Worm (Caenorhabditis elegans): ENCODE data around the gene F42A9.9.

Gene F42A9.9

DNA sequence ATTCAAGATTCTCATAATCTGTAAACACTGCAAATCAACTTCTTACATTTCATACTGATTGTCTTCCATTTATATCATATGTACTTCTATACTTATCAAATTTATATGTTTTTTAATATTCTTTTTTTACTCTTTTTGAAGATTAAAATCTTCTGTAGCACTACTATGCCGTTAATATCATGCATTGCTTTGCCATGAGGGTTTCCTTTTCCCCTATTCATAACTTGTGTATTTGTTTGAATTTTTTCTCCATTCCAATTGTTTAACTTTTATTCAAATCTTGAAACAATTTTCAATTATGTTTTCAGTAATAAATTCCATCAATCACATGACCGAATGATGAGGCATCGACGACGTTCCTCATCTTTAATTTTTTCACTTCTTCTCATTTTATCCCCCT is 30.0 kb upstream of the F42A9.9 start, which contains the start of gene cdh-5:
cdh-5 (plus strand) TSS at position 301 of the 400 bp plus-strand sequence.
- TF ChIP-seq sem-2 (GFP tag; optimal IDR thresholded peaks at IDR 0.05) (no peak), ceh-39 (tag; optimal IDR thresholded peaks at IDR 0.05) (no peak), unc-39 (tag; optimal IDR thresholded peaks at IDR 0.05) (no peak), unc-62 (GFP tag; optimal IDR thresholded peaks at IDR 0.05) (no peak)

DNA sequence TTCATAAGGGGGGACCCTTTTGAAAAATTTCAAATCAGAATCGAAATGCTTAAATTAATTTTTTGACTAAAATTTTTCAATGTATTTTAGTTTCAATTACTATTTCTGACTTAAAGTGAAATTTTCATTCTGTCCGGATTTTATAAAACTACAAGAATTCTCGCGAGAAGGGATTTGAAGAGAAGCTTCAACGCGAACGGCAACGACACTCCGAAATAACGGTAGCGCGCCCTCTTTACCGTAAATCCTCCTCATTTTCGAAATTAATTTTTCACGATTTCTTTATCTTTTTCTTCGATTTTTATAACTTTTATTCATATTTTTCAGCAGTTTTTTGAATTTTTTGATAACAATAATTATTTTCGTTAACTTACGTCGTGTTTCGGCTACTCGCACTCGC is 27.1 kb upstream of the F42A9.9 start:
- TF ChIP-seq mab-5 (tag; optimal IDR thresholded peaks at IDR 0.05) (no peak), blmp-1 (tag; optimal IDR thresholded peaks at IDR 0.05) (no peak), nhr-2 (tag; optimal IDR thresholded peaks at IDR 0.05) (no peak), ces-1 (GFP tag; optimal IDR thresholded peaks at IDR 0.05) (no peak), nhr-28 (tag; optimal IDR thresholded peaks at IDR 0.05) (no peak), cnd-1 (tag; optimal IDR thresholded peaks at IDR 0.05) (no peak), elt-1 (tag; optimal IDR thresholded peaks at IDR 0.05; ENCODE audit: borderline replicate concordance, insufficient read depth) (no peak), mep-1 (tag; optimal IDR thresholded peaks at IDR 0.05) (no peak), zip-8 (tag; optimal IDR thresholded peaks at IDR 0.05) (no peak), ztf-11 (tag; optimal IDR thresholded peaks at IDR 0.05) (no peak), hlh-1 (tag; optimal IDR thresholded peaks at IDR 0.05) (no peak), flh-1 (GFP tag; optimal IDR thresholded peaks at IDR 0.05) (no peak), nhr-76 (tag; optimal IDR thresholded peaks at IDR 0.05) (no peak), unc-62 (GFP tag; optimal IDR thresholded peaks at IDR 0.05) (no peak), sptf-1 (tag; optimal IDR thresholded peaks at IDR 0.05) (no peak)

DNA sequence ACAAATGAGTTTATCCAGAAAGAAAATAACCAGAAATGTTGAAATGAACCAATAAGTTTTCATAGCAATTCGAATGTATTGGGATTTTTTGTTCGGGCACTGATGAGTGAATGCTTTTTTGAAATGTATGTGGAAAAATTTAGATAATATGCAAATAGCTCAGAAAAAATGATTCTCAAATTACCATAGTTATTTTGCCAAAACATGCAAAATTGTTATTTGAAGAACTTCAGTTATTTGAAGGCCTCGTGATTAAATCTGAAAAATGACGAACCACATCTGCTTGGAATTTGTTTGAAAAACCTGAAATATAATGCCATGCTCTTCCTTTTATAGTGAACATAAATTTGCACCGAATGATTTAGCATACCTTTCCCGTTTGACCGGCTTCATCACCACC is 19.5 kb upstream of the F42A9.9 start, which contains the start of gene C49C8.6:
C49C8.6 (minus strand) TSS at position 101 of the 400 bp plus-strand sequence.
- TF ChIP-seq ces-1 (GFP tag; optimal IDR thresholded peaks at IDR 0.05) (no peak), ztf-11 (tag; optimal IDR thresholded peaks at IDR 0.05) (no peak), unc-39 (tag; optimal IDR thresholded peaks at IDR 0.05) (no peak), mep-1 (tag; optimal IDR thresholded peaks at IDR 0.05) (no peak), pha-4 (tag; optimal IDR thresholded peaks at IDR 0.05) (no peak), cnd-1 (tag; optimal IDR thresholded peaks at IDR 0.05) (no peak), zip-8 (tag; optimal IDR thresholded peaks at IDR 0.05) (no peak), blmp-1 (tag; optimal IDR thresholded peaks at IDR 0.05) (no peak), nhr-12 (tag; optimal IDR thresholded peaks at IDR 0.05) (no peak), nhr-2 (tag; optimal IDR thresholded peaks at IDR 0.05) (no peak), nhr-76 (tag; optimal IDR thresholded peaks at IDR 0.05) (no peak), lin-13 (tag; optimal IDR thresholded peaks at IDR 0.05) (no peak)

DNA sequence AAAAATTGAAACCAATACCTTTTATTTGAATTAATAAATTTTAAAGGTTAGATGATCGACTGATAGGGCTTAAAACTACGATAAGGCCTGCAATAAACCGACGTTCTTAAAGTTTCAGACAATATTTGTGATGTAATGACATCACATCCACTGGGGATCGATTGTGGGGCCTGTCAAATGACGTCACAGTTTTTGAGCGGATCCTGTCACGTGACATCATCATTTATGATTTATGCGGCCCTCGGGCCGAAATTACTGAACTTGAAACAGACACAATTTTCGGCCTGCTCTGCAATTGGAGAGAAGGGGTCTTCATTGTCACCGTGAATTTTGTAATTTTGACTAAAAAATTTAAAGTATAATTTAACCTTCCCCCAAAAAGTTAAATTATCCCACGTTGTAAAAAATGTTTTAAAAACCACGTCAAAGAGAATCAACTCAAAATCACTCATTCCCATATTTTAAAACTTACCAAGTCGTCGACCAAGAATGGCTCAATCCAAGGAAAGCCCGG is 15.5 kb upstream of the F42A9.9 start, which contains the start of gene C49C8.1:
C49C8.1 (plus strand) TSS at position 464 of the 514 bp plus-strand sequence.
- TF ChIP-seq zip-8 (tag; optimal IDR thresholded peaks at IDR 0.05) (peak; percentile 92), nhr-12 (tag; optimal IDR thresholded peaks at IDR 0.05) (no peak)

DNA sequence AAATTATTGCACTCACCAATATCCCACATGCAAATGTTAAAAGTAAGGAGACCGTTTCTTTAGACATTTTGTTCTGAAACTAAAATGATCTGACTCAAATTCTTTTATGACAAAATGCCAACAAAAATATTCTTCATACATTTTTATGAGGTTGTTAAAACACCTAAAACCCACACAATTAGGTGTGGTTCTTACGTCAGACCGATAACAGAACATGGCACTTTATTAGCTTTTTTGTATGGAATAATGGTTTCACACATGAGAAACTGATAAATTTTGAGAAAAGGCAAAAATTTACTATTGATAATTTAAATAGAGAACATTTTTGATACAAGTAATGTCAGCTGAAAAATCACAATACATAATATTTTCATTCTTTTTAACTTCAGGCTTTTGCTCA is 14.9 kb upstream of the F42A9.9 start, which contains the start of gene C49C8.5:
C49C8.5 (minus strand) TSS at position 73 of the 400 bp plus-strand sequence.
- TF ChIP-seq nhr-76 (tag; optimal IDR thresholded peaks at IDR 0.05), result no peak
- TF ChIP-seq ces-1 (GFP tag; optimal IDR thresholded peaks at IDR 0.05), result no peak
- no peak for TF ChIP-seq sptf-1 (tag; optimal IDR thresholded peaks at IDR 0.05)
- TF ChIP-seq ham-2 (GFP tag; optimal IDR thresholded peaks at IDR 0.05), result no peak
- TF ChIP-seq cnd-1 (tag; optimal IDR thresholded peaks at IDR 0.05), result no peak
- no peak for TF ChIP-seq unc-39 (tag; optimal IDR thresholded peaks at IDR 0.05)

DNA sequence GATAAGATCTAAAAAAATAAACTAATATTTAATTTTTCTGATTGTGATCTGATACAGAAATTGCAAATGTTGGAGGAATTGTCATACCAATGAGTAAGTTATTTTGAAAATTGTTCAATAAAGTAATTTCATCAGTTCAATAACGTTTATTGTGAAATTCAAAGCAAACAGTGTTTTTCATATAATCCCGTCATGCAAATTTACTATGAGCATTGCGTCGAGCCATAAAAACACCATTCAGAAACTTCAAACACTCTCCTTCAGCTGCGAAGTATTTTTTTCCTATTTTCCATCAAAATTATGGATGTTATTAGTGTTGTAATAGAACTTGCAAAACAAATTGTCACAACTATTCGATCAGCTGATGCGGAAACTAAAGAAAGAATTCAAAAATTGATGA is 13.2 kb upstream of the F42A9.9 start, which contains the start of gene C49C8.8:
C49C8.8 (plus strand) TSS at position 301 of the 400 bp plus-strand sequence.
- TF ChIP-seq ceh-83 (GFP tag; optimal IDR thresholded peaks at IDR 0.05) (no peak), ces-1 (GFP tag; optimal IDR thresholded peaks at IDR 0.05) (no peak), sptf-1 (tag; optimal IDR thresholded peaks at IDR 0.05) (no peak), pha-4 (tag; optimal IDR thresholded peaks at IDR 0.05) (no peak), sem-2 (GFP tag; optimal IDR thresholded peaks at IDR 0.05) (no peak), elt-1 (tag; optimal IDR thresholded peaks at IDR 0.05; ENCODE audit: borderline replicate concordance, insufficient read depth) (no peak), hlh-1 (tag; optimal IDR thresholded peaks at IDR 0.05) (no peak), cnd-1 (tag; optimal IDR thresholded peaks at IDR 0.05) (no peak), drap-1 (GFP tag; optimal IDR thresholded peaks at IDR 0.05) (no peak), blmp-1 (tag; optimal IDR thresholded peaks at IDR 0.05) (no peak), nhr-237 (tag; optimal IDR thresholded peaks at IDR 0.05) (no peak), flh-1 (GFP tag; optimal IDR thresholded peaks at IDR 0.05) (no peak)

DNA sequence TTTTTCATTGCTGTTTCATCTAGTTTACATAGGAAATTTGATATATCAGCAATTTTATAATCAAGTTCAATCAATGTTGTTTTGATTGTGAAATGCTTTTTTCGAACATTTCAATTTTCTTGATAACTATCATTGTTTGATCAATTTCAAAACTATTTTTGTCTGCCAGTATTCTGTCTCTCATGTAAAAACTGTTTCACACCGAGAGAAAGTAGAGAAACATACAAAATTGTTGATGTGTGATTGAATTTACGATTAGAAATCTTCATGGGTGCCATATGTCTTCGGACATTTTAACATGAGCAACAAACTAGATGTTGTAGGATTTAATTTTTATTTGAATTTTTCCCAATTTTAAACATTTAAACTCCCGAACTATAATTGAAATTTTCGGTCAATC is 12.0 kb upstream of the F42A9.9 start, which contains the start of gene C49C8.2:
C49C8.2 (plus strand) TSS at position 393 of the 400 bp plus-strand sequence.
- TF ChIP-seq elt-1 (tag; optimal IDR thresholded peaks at IDR 0.05; ENCODE audit: borderline replicate concordance, insufficient read depth), result no peak
- TF ChIP-seq ztf-11 (tag; optimal IDR thresholded peaks at IDR 0.05), result no peak
- no peak for TF ChIP-seq tbx-8 (GFP tag; optimal IDR thresholded peaks at IDR 0.05)
- TF ChIP-seq blmp-1 (tag; optimal IDR thresholded peaks at IDR 0.05), result no peak
- TF ChIP-seq unc-120 (tag; optimal IDR thresholded peaks at IDR 0.05; ENCODE audit: poor library complexity, severe bottlenecking), result no peak
- TF ChIP-seq M03D4.4 (tag; optimal IDR thresholded peaks at IDR 0.05), result no peak
- TF ChIP-seq mls-2 (tag; optimal IDR thresholded peaks at IDR 0.05), result no peak
- no peak for TF ChIP-seq unc-62 (GFP tag; optimal IDR thresholded peaks at IDR 0.05)
- no peak for TF ChIP-seq snpc-4 (tag; optimal IDR thresholded peaks at IDR 0.05)
- TF ChIP-seq lin-13 (tag; optimal IDR thresholded peaks at IDR 0.05), result no peak
- TF ChIP-seq drap-1 (GFP tag; optimal IDR thresholded peaks at IDR 0.05), result no peak
- no peak for TF ChIP-seq elt-3 (tag; optimal IDR thresholded peaks at IDR 0.05)
- TF ChIP-seq mep-1 (tag; optimal IDR thresholded peaks at IDR 0.05), result no peak
- TF ChIP-seq lsy-2 (tag; optimal IDR thresholded peaks at IDR 0.05), result no peak
- TF ChIP-seq ceh-43 (GFP tag; optimal IDR thresholded peaks at IDR 0.05), result no peak
- TF ChIP-seq nhr-12 (tag; optimal IDR thresholded peaks at IDR 0.05), result no peak
- no peak for TF ChIP-seq sptf-1 (tag; optimal IDR thresholded peaks at IDR 0.05)
- no peak for TF ChIP-seq zip-8 (tag; optimal IDR thresholded peaks at IDR 0.05)
- no peak for TF ChIP-seq lin-32 (GFP tag; optimal IDR thresholded peaks at IDR 0.05)
